Fruit fly (Drosophila melanogaster) whole organism, embryonic: ENCODE data around the gene CG31287.
A peak's percentile ranks its signal among the peaks of the same experiment; 100 is the strongest.

Source experiments
- Blimp-1 ChIP-seq: fragments of 200-800 bp; sonication (Bioruptor generic); optimal IDR thresholded peaks from 3 replicates; lab custom pipeline; 2018; ENCODE audit warnings: missing biosample characterization, missing genetic modification characterization, mild to moderate bottlenecking, moderate library complexity, missing genetic modification reagents
- CG10267 ChIP-seq: fragments of 200-800 bp; sonication (Bioruptor generic); optimal IDR thresholded peaks from 2 replicates; lab custom pipeline; 2018; ENCODE audit warnings: missing biosample characterization, mild to moderate bottlenecking, missing genetic modification characterization, moderate library complexity
- CG12769 ChIP-seq: fragments of 200-800 bp; sonication (Bioruptor generic); optimal IDR thresholded peaks from 2 replicates; lab custom pipeline; 2019; ENCODE audit warnings: missing biosample characterization, mild to moderate bottlenecking, missing genetic modification characterization, moderate library complexity
- CG13894 ChIP-seq: fragments of 200-800 bp; sonication (Bioruptor generic); optimal IDR thresholded peaks from 3 replicates; lab custom pipeline; 2018; ENCODE audit warnings: missing biosample characterization, mild to moderate bottlenecking, missing genetic modification characterization, moderate library complexity
- CG16779 ChIP-seq: fragments of 200-800 bp; sonication (Bioruptor generic); IDR thresholded peaks from 2 replicates; pipeline ENCODE4 v1.3.6; 2022; ENCODE audit warnings: missing biosample characterization, missing genetic modification characterization
- CG17361 ChIP-seq: fragments of 200-800 bp; sonication (Bioruptor generic); IDR thresholded peaks from 3 replicates; pipeline ENCODE4 v1.3.6; 2022; ENCODE audit warnings: missing biosample characterization, missing genetic modification characterization
- CG1792 ChIP-seq: fragments of 200-800 bp; sonication (Bioruptor generic); optimal IDR thresholded peaks from 2 replicates; lab custom pipeline; 2016; ENCODE audit warnings: missing biosample characterization, missing genetic modification characterization
- CG18476 ChIP-seq: fragments of 200-800 bp; sonication (Bioruptor generic); optimal IDR thresholded peaks from 2 replicates; lab custom pipeline; 2016; ENCODE audit warnings: missing biosample characterization, mild to moderate bottlenecking, missing genetic modification characterization
- CG2116 ChIP-seq: fragments of 200-800 bp; sonication (Bioruptor generic); optimal IDR thresholded peaks from 3 replicates; lab custom pipeline; 2018; ENCODE audit warnings: missing biosample characterization, mild to moderate bottlenecking, missing genetic modification characterization
- CG31388 ChIP-seq: fragments of 200-800 bp; sonication (Bioruptor generic); optimal IDR thresholded peaks from 2 replicates; lab custom pipeline; 2016; ENCODE audit warnings: missing biosample characterization, missing genetic modification characterization
- CG5180 ChIP-seq: fragments of 200-800 bp; sonication (Bioruptor generic); optimal IDR thresholded peaks from 3 replicates; lab custom pipeline; 2017; ENCODE audit warnings: missing biosample characterization, missing genetic modification characterization, mild to moderate bottlenecking, moderate library complexity, missing genetic modification reagents
- CG6765 ChIP-seq: fragments of 200-800 bp; sonication (Bioruptor generic); optimal IDR thresholded peaks from 3 replicates; lab custom pipeline; 2017; ENCODE audit warnings: missing biosample characterization, mild to moderate bottlenecking, missing genetic modification characterization
- CG7372 ChIP-seq: fragments of 200-800 bp; sonication (Bioruptor generic); IDR thresholded peaks from 2 replicates; pipeline ENCODE4 v1.3.6; 2022; ENCODE audit warnings: missing biosample characterization, missing genetic modification characterization
- Chrac-16 ChIP-seq: fragments of 200-800 bp; sonication (Bioruptor generic); optimal IDR thresholded peaks from 3 replicates; lab custom pipeline; 2016; ENCODE audit warnings: missing biosample characterization, missing genetic modification characterization
- CrebB ChIP-seq: fragments of 200-800 bp; sonication (Bioruptor generic); optimal IDR thresholded peaks from 3 replicates; lab custom pipeline; 2018; ENCODE audit warnings: missing biosample characterization, mild to moderate bottlenecking, missing genetic modification characterization
- Doc3 ChIP-seq: fragments of 200-800 bp; sonication (Bioruptor generic); IDR thresholded peaks from 3 replicates; pipeline ENCODE4 v1.3.6; 2022; ENCODE audit warnings: missing biosample characterization, missing genetic modification characterization; ENCODE audit not compliant: partially characterized antibody
- Drgx ChIP-seq: fragments of 200-800 bp; sonication (Bioruptor generic); IDR thresholded peaks from 2 replicates; pipeline ENCODE4 v1.3.6; 2022; ENCODE audit warnings: missing biosample characterization, missing genetic modification characterization
- Ets65A ChIP-seq: fragments of 200-800 bp; sonication (Bioruptor generic); peaks from one replicate; lab custom pipeline; 2016; ENCODE audit warnings: missing biosample characterization, missing genetic modification characterization
- HmgD ChIP-seq: fragments of 200-800 bp; sonication (Bioruptor generic); optimal IDR thresholded peaks from 3 replicates; lab custom pipeline; 2016; ENCODE audit warnings: missing biosample characterization, missing genetic modification characterization
- Lhr ChIP-seq: fragments of 200-800 bp; sonication (Bioruptor generic); optimal IDR thresholded peaks from 3 replicates; lab custom pipeline; 2017; ENCODE audit warnings: mild to moderate bottlenecking, missing biosample characterization, missing genetic modification reagents, missing genetic modification characterization
- Med ChIP-seq: fragments of 200-800 bp; sonication (Bioruptor generic); peaks from one replicate; lab custom pipeline; 2016; ENCODE audit warnings: missing biosample characterization, missing genetic modification characterization, mild to moderate bottlenecking, inconsistent platforms, moderate library complexity
- Ptx1 ChIP-seq: fragments of 200-800 bp; sonication (Bioruptor generic); IDR thresholded peaks from 2 replicates; pipeline ENCODE4 v1.3.6; 2022; ENCODE audit warnings: missing biosample characterization, missing genetic modification characterization
- Ssrp ChIP-seq: fragments of 200-800 bp; sonication (Bioruptor generic); optimal IDR thresholded peaks from 2 replicates; lab custom pipeline; 2018; ENCODE audit warnings: missing biosample characterization, mild to moderate bottlenecking, missing genetic modification characterization, moderate library complexity
- btn ChIP-seq: fragments of 200-800 bp; sonication (Bioruptor generic); optimal IDR thresholded peaks from 2 replicates; lab custom pipeline; 2016; ENCODE audit warnings: missing biosample characterization, missing genetic modification characterization
- chinmo ChIP-seq: fragments of 200-800 bp; sonication (Bioruptor generic); IDR thresholded peaks from 4 replicates; pipeline ENCODE4 v1.3.6; 2022; ENCODE audit warnings: missing biosample characterization, missing genetic modification characterization; ENCODE audit not compliant: partially characterized antibody
- chn ChIP-seq: fragments of 200-800 bp; sonication (Bioruptor generic); optimal IDR thresholded peaks from 2 replicates; lab custom pipeline; 2016; ENCODE audit warnings: missing biosample characterization, missing genetic modification characterization
- dmrt99B ChIP-seq: fragments of 200-800 bp; sonication (Bioruptor generic); optimal IDR thresholded peaks from 2 replicates; lab custom pipeline; 2018; ENCODE audit warnings: missing biosample characterization, mild to moderate bottlenecking, missing genetic modification characterization, moderate library complexity
- dysf ChIP-seq: fragments of 200-800 bp; sonication (Bioruptor generic); IDR thresholded peaks from 3 replicates; pipeline ENCODE4 v1.3.6; 2022; ENCODE audit warnings: missing biosample characterization, missing genetic modification characterization
- esg ChIP-seq: fragments of 200-800 bp; sonication (Bioruptor generic); conservative IDR thresholded peaks from 2 replicates; pipeline ENCODE4 v1.3.6; 2022; ENCODE audit warnings: missing biosample characterization, missing genetic modification characterization
- fd102C ChIP-seq: fragments of 200-800 bp; sonication (Bioruptor generic); optimal IDR thresholded peaks from 2 replicates; lab custom pipeline; 2018; ENCODE audit warnings: missing biosample characterization, mild to moderate bottlenecking, missing genetic modification characterization, moderate library complexity
- ken ChIP-seq: fragments of 200-800 bp; sonication (Bioruptor generic); IDR thresholded peaks from 3 replicates; pipeline ENCODE4 v1.3.6; 2022; ENCODE audit warnings: missing biosample characterization, missing genetic modification characterization
- klu ChIP-seq: fragments of 200-800 bp; sonication (Bioruptor generic); IDR thresholded peaks from 2 replicates; pipeline ENCODE4 v1.3.6; 2022; ENCODE audit warnings: missing biosample characterization, missing genetic modification characterization
- lab ChIP-seq: fragments of 200-800 bp; sonication (Bioruptor generic); optimal IDR thresholded peaks from 3 replicates; lab custom pipeline; 2017; ENCODE audit warnings: missing biosample characterization, missing genetic modification characterization, mild to moderate bottlenecking, moderate library complexity, missing genetic modification reagents
- lmd ChIP-seq: fragments of 200-800 bp; sonication (Bioruptor generic); IDR thresholded peaks from 2 replicates; pipeline ENCODE4 v1.3.6; 2022; ENCODE audit warnings: missing biosample characterization, missing genetic modification characterization
- mam ChIP-seq: fragments of 200-800 bp; sonication (Bioruptor generic); optimal IDR thresholded peaks from 3 replicates; lab custom pipeline; 2016; ENCODE audit warnings: missing biosample characterization, missing genetic modification characterization
- oc ChIP-seq: fragments of 200-800 bp; sonication (Bioruptor generic); optimal IDR thresholded peaks from 2 replicates; lab custom pipeline; 2018; ENCODE audit warnings: missing biosample characterization, mild to moderate bottlenecking, missing genetic modification characterization, moderate library complexity
- org-1 ChIP-seq: fragments of 200-800 bp; sonication (Bioruptor generic); optimal IDR thresholded peaks from 2 replicates; lab custom pipeline; 2017; ENCODE audit warnings: missing biosample characterization, missing genetic modification characterization
- phol ChIP-seq: fragments of 200-800 bp; sonication (Bioruptor generic); optimal IDR thresholded peaks from 3 replicates; lab custom pipeline; 2018; ENCODE audit warnings: missing biosample characterization, mild to moderate bottlenecking, missing genetic modification characterization, moderate library complexity
- sens ChIP-seq: fragments of 200-800 bp; sonication (Bioruptor generic); peaks from one replicate; lab custom pipeline; 2016; ENCODE audit warnings: missing biosample characterization, missing genetic modification characterization
- seq ChIP-seq: fragments of 200-800 bp; sonication (Bioruptor generic); IDR thresholded peaks from 2 replicates; pipeline ENCODE4 v1.3.6; 2022; ENCODE audit warnings: missing biosample characterization, missing genetic modification characterization
- sna ChIP-seq: fragments of 200-800 bp; sonication (Bioruptor generic); IDR thresholded peaks from 2 replicates; pipeline ENCODE4 v1.3.6; 2022; ENCODE audit warnings: missing biosample characterization, missing genetic modification characterization; ENCODE audit not compliant: partially characterized antibody
- sob ChIP-seq: fragments of 200-800 bp; sonication (Bioruptor generic); IDR thresholded peaks from 2 replicates; pipeline ENCODE4 v1.3.6; 2022; ENCODE audit warnings: missing biosample characterization, missing genetic modification characterization
- stwl ChIP-seq: fragments of 200-800 bp; sonication (Bioruptor generic); optimal IDR thresholded peaks from 3 replicates; lab custom pipeline; 2018; ENCODE audit warnings: missing biosample characterization, mild to moderate bottlenecking, missing genetic modification characterization, moderate library complexity
- vfl ChIP-seq: fragments of 200-800 bp; sonication (Bioruptor generic); optimal IDR thresholded peaks from 2 replicates; lab custom pipeline; 2016; ENCODE audit warnings: missing biosample characterization, missing genetic modification characterization
- vvl ChIP-seq: fragments of 200-800 bp; sonication (Bioruptor generic); IDR thresholded peaks from 2 replicates; pipeline ENCODE4 v1.3.6; 2022; ENCODE audit warnings: missing biosample characterization, missing genetic modification characterization
- zen ChIP-seq: fragments of 200-800 bp; sonication (Bioruptor generic); optimal IDR thresholded peaks from 3 replicates; lab custom pipeline; 2018; ENCODE audit warnings: missing biosample characterization, mild to moderate bottlenecking, missing genetic modification characterization, moderate library complexity
- zfh1 ChIP-seq: fragments of 200-800 bp; sonication (Bioruptor generic); IDR thresholded peaks from 3 replicates; pipeline ENCODE4 v1.3.6; 2022; ENCODE audit warnings: missing biosample characterization, missing genetic modification characterization

Gene CG31287

DNA sequence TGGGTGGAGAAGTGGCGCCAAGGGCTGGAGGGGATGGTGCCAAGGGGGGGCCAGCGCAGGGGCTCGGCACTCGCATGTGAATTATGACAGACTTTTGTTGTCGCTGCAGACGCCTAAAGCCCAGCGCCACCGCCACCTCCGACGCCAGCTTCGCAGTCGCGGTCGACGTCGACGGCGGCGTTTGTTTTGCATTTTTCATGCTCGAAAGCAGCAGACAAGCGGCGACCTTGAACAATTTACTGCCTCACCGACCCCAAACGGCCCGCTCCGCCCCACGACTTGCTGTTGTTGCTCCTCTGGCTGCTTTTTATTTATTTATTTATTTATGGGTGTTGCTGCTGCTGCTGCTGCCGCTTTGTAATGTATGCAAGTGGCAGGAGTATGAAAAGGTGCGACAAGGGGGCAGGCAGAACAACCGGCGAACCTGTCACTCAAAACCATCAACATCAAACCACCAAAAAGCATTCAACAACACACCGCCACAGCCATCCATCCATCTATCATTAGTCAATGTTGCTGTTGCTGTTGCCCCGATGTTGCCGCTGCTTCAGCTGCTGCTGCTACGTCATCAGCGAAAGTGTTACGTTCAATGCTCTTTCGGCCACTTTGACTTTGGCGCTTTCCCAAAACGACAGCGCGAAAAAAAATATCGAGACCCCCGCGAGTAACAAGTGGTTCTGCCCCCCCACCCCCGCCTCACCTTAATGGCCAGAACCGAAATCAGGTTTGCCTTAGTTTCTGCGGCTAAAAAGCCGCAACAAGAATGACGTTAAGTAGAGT lies 15.3 kb downstream of the CG31287 start (continued):
- TF ChIP-seq Doc3 (GFP tag; lab: Robert Waterston, UW) (0 out of 3 replicates have a peak, but pooled peaks have one; percentile 30), Med (GFP tag; lab: Kevin White, UChicago) (peak; percentile 62), mam (GFP tag; lab: Kevin White, UChicago) (no peak), oc (no peak), vfl (GFP tag; lab: Kevin White, UChicago) (no peak), HmgD (GFP tag; lab: Kevin White, UChicago) (no peak), CG1792 (no peak), btn (GFP tag; lab: Kevin White, UChicago) (no peak), CG7372 (GFP tag; lab: Robert Waterston, UW) (no peak), sob (GFP tag; lab: Robert Waterston, UW) (no peak), chn (GFP tag; lab: Kevin White, UChicago) (no peak), zfh1 (0 out of 3 replicates have a peak, but pooled peaks have one; percentile 18), CG12769 (tag; lab: Kevin White, UChicago) (peak; percentile 29), Chrac-16 (GFP tag; lab: Kevin White, UChicago) (no peak), chinmo (0 out of 4 replicates have a peak, but pooled peaks have one; percentile 31), klu (GFP tag; lab: Robert Waterston, UW) (no peak), CG18476 (GFP tag; lab: Kevin White, UChicago) (no peak), org-1 (GFP tag; lab: Kevin White, UChicago) (no peak), fd102C (no peak), Ptx1 (GFP tag; lab: Robert Waterston, UW) (no peak), Ssrp (no peak), CG16779 (GFP tag; lab: Robert Waterston, UW) (0 out of 2 replicates have a peak, but pooled peaks have one; percentile 11), zen (tag; lab: Kevin White, UChicago) (no peak), seq (GFP tag; lab: Robert Waterston, UW) (no peak), CG2116 (GFP tag; lab: Kevin White, UChicago) (no peak), Blimp-1 (GFP tag; lab: Kevin White, UChicago) (peak; percentile 58), dmrt99B (peak; percentile 5), CG31388 (GFP tag; lab: Kevin White, UChicago) (no peak), vvl (0 out of 2 replicates have a peak, but pooled peaks have one; percentile 11), Lhr (GFP tag; lab: Kevin White, UChicago) (no peak)

DNA sequence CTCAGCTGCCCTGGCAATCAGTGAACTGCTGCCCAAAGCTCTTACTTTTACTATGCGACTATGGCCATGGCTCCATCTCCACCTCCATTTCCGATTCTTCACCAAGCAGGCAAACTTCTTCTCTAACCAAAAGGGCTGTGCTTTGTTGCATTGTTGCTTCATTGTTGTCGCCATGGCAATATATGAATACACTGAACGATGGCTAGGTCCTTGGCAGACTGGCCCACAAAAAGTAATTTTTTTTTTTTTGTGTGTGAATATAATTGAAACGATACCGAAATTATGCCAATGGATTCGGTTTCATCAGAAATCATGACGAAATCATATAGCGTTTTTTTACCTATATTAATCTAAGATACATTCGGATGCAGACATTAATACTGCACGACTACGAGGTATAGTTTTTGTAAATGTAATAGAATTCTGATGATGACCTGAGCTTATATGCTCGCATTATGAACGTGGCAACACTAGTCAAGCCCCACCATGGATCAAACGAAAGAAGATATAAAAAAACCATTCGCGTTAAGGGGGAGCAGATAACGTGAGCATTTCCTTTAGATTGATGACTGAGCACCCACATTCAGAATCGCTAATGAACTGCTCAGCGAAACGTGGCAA lies 17.0 kb downstream of the CG31287 start:
- TF ChIP-seq CG10267 (tag; lab: Kevin White, UChicago) = no peak
- TF ChIP-seq Med (GFP tag; lab: Kevin White, UChicago) = peak; percentile 28
- 0 out of 2 replicates have a peak, but pooled peaks have one; percentile 25 for TF ChIP-seq Drgx (GFP tag; lab: Robert Waterston, UW)
- peak; percentile 44 for TF ChIP-seq stwl
- TF ChIP-seq esg = no peak
- TF ChIP-seq Ets65A = peak; percentile 86
- peak; percentile 64 for TF ChIP-seq sens (GFP tag; lab: Kevin White, UChicago)

DNA sequence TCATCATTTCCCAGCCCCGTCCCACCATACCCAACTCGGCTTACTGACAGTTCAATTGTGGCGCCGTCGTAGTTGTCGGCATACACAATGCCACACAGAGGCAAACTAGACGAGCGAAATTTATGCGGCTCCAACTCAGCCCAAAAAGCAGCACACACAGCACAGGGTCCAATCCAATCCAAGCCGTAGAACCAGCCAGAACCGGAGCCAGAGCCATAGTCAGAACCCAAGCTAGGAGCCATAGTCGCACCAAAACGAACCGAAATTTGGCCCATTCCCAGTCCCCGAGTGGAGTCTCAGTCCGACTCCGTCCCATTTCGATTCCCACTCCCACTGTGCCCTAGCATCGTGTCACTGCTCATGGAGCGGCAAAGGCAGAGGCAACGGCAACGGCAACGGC lies 17.7 kb downstream of the CG31287 start:
- TF ChIP-seq zen (tag; lab: Kevin White, UChicago) = no peak
- TF ChIP-seq CG17361 (GFP tag; lab: Robert Waterston, UW) = no peak
- TF ChIP-seq phol = no peak
- no peak for TF ChIP-seq CG5180 (GFP tag; lab: Kevin White, UChicago)
- peak; percentile 6; the same call in 1 of the 3 replicates for TF ChIP-seq dysf (GFP tag; lab: Robert Waterston, UW)
- 0 out of 2 replicates have a peak, but pooled peaks have one; percentile 13 for TF ChIP-seq lmd (GFP tag; lab: Robert Waterston, UW)
- peak; percentile 7 for TF ChIP-seq lab (GFP tag; lab: Kevin White, UChicago)
- TF ChIP-seq ken (GFP tag; lab: Robert Waterston, UW) = 0 out of 3 replicates have a peak, but pooled peaks have one; percentile 6
- TF ChIP-seq CG6765 = peak; percentile 14
- peak; percentile 93 for TF ChIP-seq Ets65A
- TF ChIP-seq CG13894 (tag; lab: Kevin White, UChicago) = peak; percentile 84
- TF ChIP-seq Med (GFP tag; lab: Kevin White, UChicago) = peak; percentile 48
- no peak for TF ChIP-seq CrebB (tag; lab: Kevin White, UChicago)
- no peak for TF ChIP-seq sna (GFP tag; lab: Robert Waterston, UW)
